Worm (Caenorhabditis elegans) whole organism, dauer: Measurements from ENCODE around the gene T25B9.9.

ENCODE experiments used
- unc-62 ChIP-seq: sonication (generic microtip); optimal IDR thresholded peaks from 2 replicates; lab custom pipeline; 2017; ENCODE audit warnings: missing biosample characterization, missing genetic modification reagents, missing genetic modification characterization

The T25B9.9 gene

ce11 chrIV:10771296-10771695 lies 1.8 kb downstream of the T25B9.9 start:
- no peak for TF ChIP-seq unc-62 (GFP tag; lab: Kevin White, UChicago)

- TF ChIP-seq unc-62 (GFP tag; lab: Kevin White, UChicago) = no peak
These were observed 4.4 kb downstream of the T25B9.9 start, which contains the start of gene inpp-1 for ce11 chrIV:10773811-10774210. TSS of gene inpp-1 (minus strand) at chrIV:10773911.

DNA sequence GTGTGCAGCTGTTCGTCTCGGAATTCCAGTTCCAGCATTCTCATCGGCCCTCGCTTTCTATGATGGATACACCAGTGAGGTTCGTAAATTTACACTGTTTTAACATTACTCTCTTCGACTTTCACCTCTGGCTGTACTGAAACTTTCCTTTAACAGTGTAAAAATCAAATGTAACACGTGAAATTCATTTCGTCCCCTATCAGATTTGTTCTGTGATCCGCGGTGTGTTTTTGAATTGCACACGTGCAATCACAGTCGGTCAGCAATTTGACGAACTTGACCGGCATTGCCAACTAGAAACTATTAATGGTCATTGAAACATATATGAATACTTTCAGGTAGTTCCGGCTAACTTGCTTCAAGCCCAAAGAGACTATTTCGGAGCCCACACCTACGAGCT lies 7.6 kb downstream of the T25B9.9 start:
- TF ChIP-seq unc-62 (GFP tag; lab: Kevin White, UChicago) = no peak

- no peak for TF ChIP-seq unc-62 (GFP tag; lab: Kevin White, UChicago)
These were observed 8.1 kb downstream of the T25B9.9 start for ce11 chrIV:10777600-10777999.

- TF ChIP-seq unc-62 (GFP tag; lab: Kevin White, UChicago) = no peak
These were observed 9.1 kb downstream of the T25B9.9 start for ce11 chrIV:10778582-10778981.

- TF ChIP-seq unc-62 (GFP tag; lab: Kevin White, UChicago) = no peak
These were observed 9.9 kb downstream of the T25B9.9 start for ce11 chrIV:10779328-10779727.

DNA sequence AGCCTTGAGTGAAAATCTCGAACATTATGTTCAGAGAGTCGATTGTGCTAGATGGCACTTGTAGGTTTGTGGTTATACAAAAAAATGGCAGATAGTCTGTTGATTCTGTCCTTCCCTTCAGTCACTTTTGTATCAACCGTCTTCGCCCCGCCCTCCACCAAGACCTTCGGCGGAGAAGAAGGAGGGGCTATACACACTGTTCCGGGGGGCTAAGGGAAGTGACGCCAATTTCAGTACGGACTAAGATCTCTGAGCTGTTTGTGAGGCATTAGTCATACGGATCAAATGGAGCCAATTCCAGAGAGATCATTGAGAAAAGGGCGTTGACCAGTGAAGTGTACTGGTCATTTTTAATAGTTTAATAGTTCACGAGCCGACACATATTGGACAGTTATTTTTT lies 11.1 kb downstream of the T25B9.9 start, which contains the start of gene swt-3:
Gene swt-3 (minus strand): TSS at position 101 of the 400 bp plus-strand sequence.
- no peak for TF ChIP-seq unc-62 (GFP tag; lab: Kevin White, UChicago)

DNA sequence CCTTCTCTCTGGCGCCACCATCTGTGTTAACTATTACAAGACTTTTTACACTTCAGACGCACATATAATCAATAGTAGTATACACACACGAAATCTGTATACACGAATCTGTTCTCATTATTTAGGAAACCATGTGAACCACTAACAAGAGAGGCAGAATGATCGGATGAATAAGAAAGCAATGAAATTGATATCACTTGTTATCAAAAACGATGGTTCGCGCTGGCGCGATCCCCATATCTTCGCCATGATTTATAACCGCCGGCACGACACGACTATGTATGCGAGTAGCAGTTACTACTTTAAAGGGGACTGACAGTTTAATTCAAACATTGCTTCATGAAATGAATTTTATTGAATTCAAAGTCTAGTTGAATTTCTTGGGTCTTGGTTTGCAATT lies 11.9 kb downstream of the T25B9.9 start:
- no peak for TF ChIP-seq unc-62 (GFP tag; lab: Kevin White, UChicago)

DNA sequence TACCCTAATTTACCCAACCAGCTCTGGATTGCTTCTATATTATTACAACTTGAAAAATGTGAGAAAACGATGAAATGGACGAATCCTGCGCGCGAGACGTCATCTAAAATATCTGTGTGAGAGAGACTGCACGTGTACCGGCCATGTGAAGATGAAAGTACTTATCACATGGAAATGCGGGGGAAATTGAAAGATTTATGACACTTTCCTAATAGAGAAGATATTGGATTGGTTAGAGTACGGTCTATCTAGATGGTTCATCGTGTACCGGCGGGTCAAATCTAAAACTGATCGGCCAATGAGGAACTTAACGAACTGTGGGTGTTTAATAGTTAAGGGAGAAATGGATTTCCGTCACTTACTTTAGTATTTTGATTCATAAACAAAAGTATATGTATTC lies 12.6 kb downstream of the T25B9.9 start:
- TF ChIP-seq unc-62 (GFP tag; lab: Kevin White, UChicago) = no peak

DNA sequence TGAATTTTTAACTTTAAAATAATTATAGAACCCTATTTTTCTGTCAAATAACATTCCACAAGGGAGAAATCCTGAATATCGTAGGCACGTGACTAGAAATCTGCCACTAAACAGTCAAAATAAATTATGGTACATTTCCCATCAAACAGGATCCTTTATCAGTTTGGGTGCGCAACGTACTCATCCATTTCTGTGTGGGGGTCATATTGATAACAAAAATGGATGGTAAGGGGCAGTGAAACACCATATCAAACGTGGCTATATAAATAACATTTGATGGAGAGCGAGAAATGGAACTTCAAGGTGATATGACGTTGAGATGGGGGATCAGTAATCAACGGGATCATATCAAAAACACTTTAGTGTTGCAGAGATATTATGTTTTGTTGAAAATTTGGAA lies 14.6 kb downstream of the T25B9.9 start:
- no peak for TF ChIP-seq unc-62 (GFP tag; lab: Kevin White, UChicago)

DNA sequence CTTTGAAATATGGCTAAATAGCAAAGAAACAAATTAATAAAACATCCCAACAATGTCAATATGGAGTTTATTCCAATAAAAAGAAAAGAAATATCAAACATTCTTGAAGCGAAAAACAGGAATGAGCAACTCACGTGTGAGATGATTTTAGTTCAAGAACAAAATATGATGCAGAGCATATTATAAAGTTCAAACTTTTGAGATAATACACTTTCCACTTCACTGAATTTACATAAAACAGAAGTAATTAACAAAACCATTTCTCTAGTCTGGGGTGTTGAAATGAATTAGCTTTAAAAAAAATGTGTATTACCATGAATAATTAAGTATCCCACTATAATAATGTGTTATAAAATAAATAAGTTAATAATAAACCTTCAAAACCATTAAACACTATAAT lies 17.3 kb downstream of the T25B9.9 start, which contains the start of gene srd-7:
Gene srd-7 (minus strand): TSS at position 101 of the 400 bp plus-strand sequence.
- no peak for TF ChIP-seq unc-62 (GFP tag; lab: Kevin White, UChicago)

DNA sequence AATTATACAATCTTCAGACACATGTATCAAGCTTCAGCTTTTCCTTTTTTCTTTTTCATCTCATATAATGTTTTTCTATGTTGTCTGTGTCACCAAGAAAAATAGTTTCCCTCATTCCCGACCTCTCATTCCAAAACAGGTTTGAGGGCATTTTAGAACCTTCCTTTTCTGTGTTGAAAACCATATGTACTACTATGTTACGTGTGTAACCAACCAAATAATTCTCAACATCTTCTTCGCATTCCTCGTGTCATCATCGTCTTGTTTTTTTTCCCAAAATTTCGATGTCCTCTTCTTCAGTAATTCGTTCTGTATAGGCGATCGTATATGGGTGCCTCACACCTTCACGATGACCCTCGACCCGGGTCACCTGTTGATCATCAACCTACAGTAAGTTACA lies 20.9 kb downstream of the T25B9.9 start, which contains the start of gene pept-2:
Gene pept-2 (plus strand): TSS at position 301 of the 400 bp plus-strand sequence.
- no peak for TF ChIP-seq unc-62 (GFP tag; lab: Kevin White, UChicago)

DNA sequence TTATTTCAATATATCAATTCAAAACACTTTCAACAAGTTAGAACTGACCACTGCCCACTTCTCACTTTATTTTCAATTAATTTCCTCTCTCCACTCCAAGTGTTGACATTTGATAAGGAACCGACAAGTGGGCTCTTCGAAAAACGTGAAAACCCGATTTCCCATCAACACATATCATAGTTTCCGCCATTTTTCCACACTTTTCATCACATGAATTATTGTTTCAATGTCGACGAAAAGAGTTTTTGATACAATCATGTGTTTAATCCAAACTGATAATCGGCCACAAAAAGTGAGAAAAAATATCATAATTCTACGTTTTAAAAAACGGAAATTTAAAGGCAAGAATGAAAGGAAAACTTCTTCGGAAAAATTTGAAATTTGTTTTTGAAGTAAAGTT lies 26.2 kb downstream of the T25B9.9 start:
- no peak for TF ChIP-seq unc-62 (GFP tag; lab: Kevin White, UChicago)

- no peak for TF ChIP-seq unc-62 (GFP tag; lab: Kevin White, UChicago)
These were observed 27.3 kb downstream of the T25B9.9 start for ce11 chrIV:10796707-10797106.

- TF ChIP-seq unc-62 (GFP tag; lab: Kevin White, UChicago) = no peak
These were observed 29.2 kb downstream of the T25B9.9 start for ce11 chrIV:10798604-10799003.

DNA sequence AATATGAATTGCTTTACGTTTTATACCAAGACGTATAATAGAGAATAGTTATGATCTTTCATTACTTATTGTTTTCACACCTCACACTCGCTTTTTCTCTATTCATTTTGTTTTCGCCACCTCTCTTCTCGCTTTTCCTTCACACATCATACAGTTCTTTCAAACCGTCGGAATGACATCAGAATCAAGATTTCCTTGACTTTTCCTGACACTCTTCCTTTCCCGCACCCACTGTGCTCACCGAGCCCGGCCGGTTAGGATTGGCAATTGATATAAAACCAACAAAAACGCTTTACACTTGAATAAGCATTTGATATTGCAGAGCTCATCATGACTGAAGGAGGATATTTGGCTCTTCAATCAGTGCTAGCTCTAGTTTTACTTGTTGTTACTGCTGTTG lies 29.9 kb downstream of the T25B9.9 start, which contains the start of gene zipt-2.1:
Gene zipt-2.1 (plus strand): TSS at position 301 of the 400 bp plus-strand sequence.
- no peak for TF ChIP-seq unc-62 (GFP tag; lab: Kevin White, UChicago)

- no peak for TF ChIP-seq unc-62 (GFP tag; lab: Kevin White, UChicago)
These were observed 34.5 kb downstream of the T25B9.9 start for ce11 chrIV:10803973-10804372.

DNA sequence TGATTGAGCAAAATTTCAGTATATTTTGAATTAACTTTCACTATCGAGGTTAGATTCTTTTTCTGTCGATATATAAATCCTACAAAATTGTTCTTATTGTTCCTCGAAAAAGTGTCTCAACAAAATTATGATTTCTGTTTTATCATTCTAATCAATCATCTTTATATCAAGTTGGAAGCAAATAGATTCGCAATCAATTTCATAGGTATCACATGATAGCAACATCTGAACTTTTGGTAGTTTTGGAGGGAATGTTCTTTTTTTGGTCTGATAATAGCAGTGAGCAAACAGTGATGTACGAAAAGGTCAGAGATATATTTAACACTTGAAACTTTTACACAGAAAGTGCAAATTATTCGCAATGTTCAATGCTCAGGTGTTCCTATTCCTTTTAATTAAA lies 41.4 kb downstream of the T25B9.9 start:
- TF ChIP-seq unc-62 (GFP tag; lab: Kevin White, UChicago) = no peak
